Worm (Caenorhabditis elegans): ENCODE results near the gene hsp-60.

- TF ChIP-seq skn-1 (tag; optimal IDR thresholded peaks at IDR 0.05) = no peak
- TF ChIP-seq lin-39 (tag; optimal IDR thresholded peaks at IDR 0.05) = no peak
- no peak for TF ChIP-seq ceh-82 (tag; optimal IDR thresholded peaks at IDR 0.05)
- TF ChIP-seq ztf-4 (tag; optimal IDR thresholded peaks at IDR 0.05) = no peak
- TF ChIP-seq elt-3 (tag; optimal IDR thresholded peaks at IDR 0.05) = no peak
- no peak for TF ChIP-seq ZK546.5 (tag; optimal IDR thresholded peaks at IDR 0.05)
- no peak for TF ChIP-seq lin-15B (tag; optimal IDR thresholded peaks at IDR 0.05)
- TF ChIP-seq fkh-10 (GFP tag; optimal IDR thresholded peaks at IDR 0.05) = no peak
- TF ChIP-seq snpc-4 (tag; optimal IDR thresholded peaks at IDR 0.05) = no peak
- TF ChIP-seq nfya-1 (tag; optimal IDR thresholded peaks at IDR 0.05; ENCODE audit: insufficient read depth) = no peak
- TF ChIP-seq unc-39 (tag; optimal IDR thresholded peaks at IDR 0.05) = no peak
Measured at ce11 chrIII:1619442-1619841, at the start of gene hsp-60.

Measured in whole organism, L3 larva.